Fruit fly (Drosophila melanogaster) whole organism, adult: ENCODE results near the gene CG42232.

Experiments
- CG11617 ChIP-seq: fragments of 200-800 bp; sonication (Bioruptor generic); optimal IDR thresholded peaks from 2 replicates; lab custom pipeline; 2017; ENCODE audit warnings: mild to moderate bottlenecking, missing biosample characterization, missing genetic modification reagents, missing genetic modification characterization
- CG12768 ChIP-seq: fragments of 200-800 bp; sonication (Bioruptor generic); optimal IDR thresholded peaks from 2 replicates; lab custom pipeline; 2017; ENCODE audit warnings: missing biosample characterization, missing genetic modification characterization, mild to moderate bottlenecking, moderate library complexity, missing genetic modification reagents
- CG14711 ChIP-seq: fragments of 200-800 bp; sonication (Bioruptor generic); optimal IDR thresholded peaks from 2 replicates; lab custom pipeline; 2018; ENCODE audit warnings: missing biosample characterization, mild to moderate bottlenecking, missing genetic modification characterization, moderate library complexity
- CG1620 ChIP-seq: fragments of 200-800 bp; sonication (Bioruptor generic); optimal IDR thresholded peaks from 2 replicates; lab custom pipeline; 2016; ENCODE audit warnings: missing biosample characterization, missing genetic modification characterization
- CG33017 ChIP-seq: fragments of 200-800 bp; sonication (Bioruptor generic); optimal IDR thresholded peaks from 2 replicates; lab custom pipeline; 2018; ENCODE audit warnings: missing biosample characterization, mild to moderate bottlenecking, missing genetic modification characterization, moderate library complexity
- CG5204 ChIP-seq: fragments of 200-800 bp; sonication (Bioruptor generic); optimal IDR thresholded peaks from 2 replicates; lab custom pipeline; 2016; ENCODE audit warnings: missing biosample characterization, missing genetic modification characterization
- CG7045 ChIP-seq: fragments of 200-800 bp; sonication (Bioruptor generic); optimal IDR thresholded peaks from 2 replicates; lab custom pipeline; 2017; ENCODE audit warnings: missing biosample characterization, mild to moderate bottlenecking, missing genetic modification characterization
- CG7101 ChIP-seq: fragments of 200-800 bp; sonication (Bioruptor generic); optimal IDR thresholded peaks from 2 replicates; lab custom pipeline; 2018; ENCODE audit warnings: missing biosample characterization, mild to moderate bottlenecking, missing genetic modification characterization, moderate library complexity
- Clk ChIP-seq: fragments of 200-800 bp; sonication (Bioruptor generic); optimal IDR thresholded peaks from 2 replicates; lab custom pipeline; 2017; ENCODE audit warnings: missing biosample characterization, missing genetic modification characterization
- Crg-1 ChIP-seq: fragments of 200-800 bp; sonication (Bioruptor generic); optimal IDR thresholded peaks from 2 replicates; lab custom pipeline; 2016; ENCODE audit warnings: missing biosample characterization, missing genetic modification characterization
- Hr96 ChIP-seq: fragments of 200-800 bp; sonication (Bioruptor generic); optimal IDR thresholded peaks from 2 replicates; lab custom pipeline; 2016; ENCODE audit warnings: missing biosample characterization, missing genetic modification characterization
- Mnt ChIP-seq: fragments of 200-800 bp; sonication (Bioruptor generic); optimal IDR thresholded peaks from 2 replicates; lab custom pipeline; 2016; ENCODE audit warnings: missing biosample characterization, mild to moderate bottlenecking, missing genetic modification characterization
- bab1 ChIP-seq: fragments of 200-800 bp; sonication (Bioruptor generic); optimal IDR thresholded peaks from 3 replicates; lab custom pipeline; 2019; ENCODE audit warnings: missing biosample characterization, mild to moderate bottlenecking, missing genetic modification characterization, moderate library complexity
- cic ChIP-seq: fragments of 200-800 bp; sonication (Bioruptor generic); optimal IDR thresholded peaks from 2 replicates; lab custom pipeline; 2017; ENCODE audit warnings: missing biosample characterization, mild to moderate bottlenecking, missing genetic modification characterization, moderate library complexity
- cnc ChIP-seq, 2 experiments: fragments of >200 bp; optimal IDR thresholded peaks; 2 replicates each; lab custom pipeline; 2017
- kay ChIP-seq: fragments of 200-800 bp; sonication (Bioruptor generic); peaks from one replicate; lab custom pipeline; 2016; ENCODE audit warnings: missing biosample characterization, missing genetic modification characterization, borderline replicate concordance
- ovo ChIP-seq: fragments of 200-800 bp; sonication (Bioruptor generic); optimal IDR thresholded peaks from 2 replicates; lab custom pipeline; 2016; ENCODE audit warnings: missing biosample characterization, missing genetic modification characterization
- pad ChIP-seq: fragments of 200-800 bp; sonication (Bioruptor generic); optimal IDR thresholded peaks from 3 replicates; lab custom pipeline; 2017; ENCODE audit warnings: missing biosample characterization, missing genetic modification characterization, mild to moderate bottlenecking, moderate library complexity, missing genetic modification reagents
- tj ChIP-seq: fragments of 200-800 bp; sonication (Bioruptor generic); optimal IDR thresholded peaks from 3 replicates; lab custom pipeline; 2017; ENCODE audit warnings: missing biosample characterization, mild to moderate bottlenecking, missing genetic modification characterization, moderate library complexity
- toe ChIP-seq: fragments of 200-800 bp; sonication (Bioruptor generic); optimal IDR thresholded peaks from 2 replicates; lab custom pipeline; 2016; ENCODE audit warnings: missing biosample characterization, missing genetic modification characterization

The CG42232 gene

DNA sequence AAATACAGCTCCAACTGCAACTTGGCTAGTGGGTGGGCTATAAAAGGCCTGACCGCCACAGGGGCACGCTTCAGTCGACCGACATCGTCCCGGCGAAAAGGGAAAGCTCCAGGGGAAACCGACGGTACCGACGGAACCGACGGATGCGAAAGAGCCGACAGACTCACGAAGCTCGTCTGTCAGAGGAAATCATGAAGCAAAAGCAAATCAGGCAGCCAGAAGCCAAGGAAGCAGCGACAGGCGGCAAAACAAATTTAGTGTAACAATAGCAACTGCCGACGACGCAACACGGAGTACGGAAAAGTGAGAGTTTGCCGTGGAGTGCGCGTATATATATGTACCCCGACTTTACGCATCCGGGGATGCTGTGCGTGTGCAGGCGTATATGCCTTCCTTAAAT is 7.6 kb upstream of the CG42232 start, which contains the start of gene Gyc89Db:
TSS of gene Gyc89Db (plus strand) at position 78 of the 400 bp plus-strand sequence.
- no peak for TF ChIP-seq toe
- TF ChIP-seq CG11617 (GFP tag; lab: Kevin White, UChicago): no peak
- no peak for TF ChIP-seq CG1620 (GFP tag; lab: Kevin White, UChicago)
- TF ChIP-seq CG7101 (tag; lab: Kevin White, UChicago): no peak
- no peak for TF ChIP-seq kay (GFP tag; lab: Kevin White, UChicago)
- TF ChIP-seq tj (GFP tag; lab: Kevin White, UChicago): no peak
- TF ChIP-seq CG5204 (GFP tag; lab: Kevin White, UChicago): no peak
- no peak for TF ChIP-seq CG12768 (GFP tag; lab: Kevin White, UChicago)
- no peak for TF ChIP-seq Hr96 (GFP tag; lab: Kevin White, UChicago)
- TF ChIP-seq bab1 (GFP tag; lab: Kevin White, UChicago): no peak
- TF ChIP-seq Clk (GFP tag; lab: Kevin White, UChicago): no peak
- TF ChIP-seq CG7045 (GFP tag; lab: Kevin White, UChicago): no peak
- no peak for TF ChIP-seq cic (GFP tag; lab: Kevin White, UChicago)
- TF ChIP-seq pad (GFP tag; lab: Kevin White, UChicago): no peak
- TF ChIP-seq cnc (optimal IDR thresholded peaks at IDR 0.05; lab: Kevin White, UChicago): no peak

DNA sequence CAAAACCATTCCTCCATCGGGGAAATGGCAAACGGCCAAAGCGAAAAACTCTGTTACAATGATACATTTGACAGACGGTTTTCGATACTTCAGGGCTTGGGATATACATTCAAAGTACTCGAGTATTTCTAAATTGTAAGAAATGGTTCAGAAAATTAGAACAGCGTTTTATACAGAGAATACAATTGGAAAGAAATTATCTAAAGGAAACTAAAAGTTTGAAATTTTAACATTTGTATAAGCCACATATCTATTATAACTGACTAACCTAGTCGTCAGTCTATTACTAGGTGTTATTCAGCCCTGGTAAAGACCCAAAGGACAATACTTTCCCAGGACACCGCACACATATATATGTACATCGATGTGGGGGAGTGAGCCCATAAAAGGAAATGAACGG is 7.0 kb upstream of the CG42232 start:
- TF ChIP-seq CG14711 (tag; lab: Kevin White, UChicago): no peak
- TF ChIP-seq CG7101 (tag; lab: Kevin White, UChicago): no peak
- TF ChIP-seq tj (GFP tag; lab: Kevin White, UChicago): no peak
- no peak for TF ChIP-seq Clk (GFP tag; lab: Kevin White, UChicago)
- no peak for TF ChIP-seq CG1620 (GFP tag; lab: Kevin White, UChicago)
- TF ChIP-seq ovo (GFP tag; lab: Kevin White, UChicago): no peak
- no peak for TF ChIP-seq CG33017 (tag; lab: Kevin White, UChicago)
- TF ChIP-seq kay (GFP tag; lab: Kevin White, UChicago): no peak
- no peak for TF ChIP-seq cic (GFP tag; lab: Kevin White, UChicago)
- TF ChIP-seq CG11617 (GFP tag; lab: Kevin White, UChicago): no peak
- TF ChIP-seq CG7045 (GFP tag; lab: Kevin White, UChicago): no peak
- TF ChIP-seq cnc (optimal IDR thresholded peaks at IDR 0.05; lab: Kevin White, UChicago): no peak
- no peak for TF ChIP-seq Crg-1 (GFP tag; lab: Kevin White, UChicago)
- TF ChIP-seq CG5204 (GFP tag; lab: Kevin White, UChicago): no peak
- no peak for TF ChIP-seq toe
- no peak for TF ChIP-seq CG12768 (GFP tag; lab: Kevin White, UChicago)
- TF ChIP-seq bab1 (GFP tag; lab: Kevin White, UChicago): no peak
- TF ChIP-seq Mnt (GFP tag; lab: Kevin White, UChicago): no peak

DNA sequence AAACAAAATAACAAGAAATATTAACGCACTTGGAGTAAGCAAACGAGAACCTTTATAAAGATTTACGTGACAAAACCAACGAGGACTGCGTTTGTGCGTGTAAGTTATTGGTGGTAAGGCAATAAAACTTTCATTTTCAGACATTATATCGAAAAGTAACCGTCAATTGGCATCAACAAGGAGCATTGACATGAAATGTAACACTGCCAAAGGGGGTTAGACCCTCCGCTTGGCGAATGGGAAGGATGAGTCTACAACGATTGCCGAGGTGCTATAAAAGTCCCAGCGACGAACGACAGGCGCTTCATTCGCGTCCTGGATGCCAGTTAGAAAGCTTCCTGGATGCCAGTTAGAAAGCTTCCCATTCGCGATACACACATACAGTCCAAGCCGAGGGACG is 2.8 kb upstream of the CG42232 start, which contains the start of gene Gyc89Da:
TSS of gene Gyc89Da (plus strand) at position 301 of the 400 bp plus-strand sequence.
- TF ChIP-seq tj (GFP tag; lab: Kevin White, UChicago): no peak
- TF ChIP-seq CG11617 (GFP tag; lab: Kevin White, UChicago): no peak
- TF ChIP-seq CG7101 (tag; lab: Kevin White, UChicago): no peak
- TF ChIP-seq Hr96 (GFP tag; lab: Kevin White, UChicago): no peak
- no peak for TF ChIP-seq bab1 (GFP tag; lab: Kevin White, UChicago)
- no peak for TF ChIP-seq toe
- TF ChIP-seq Mnt (GFP tag; lab: Kevin White, UChicago): no peak
- TF ChIP-seq Crg-1 (GFP tag; lab: Kevin White, UChicago): no peak

DNA sequence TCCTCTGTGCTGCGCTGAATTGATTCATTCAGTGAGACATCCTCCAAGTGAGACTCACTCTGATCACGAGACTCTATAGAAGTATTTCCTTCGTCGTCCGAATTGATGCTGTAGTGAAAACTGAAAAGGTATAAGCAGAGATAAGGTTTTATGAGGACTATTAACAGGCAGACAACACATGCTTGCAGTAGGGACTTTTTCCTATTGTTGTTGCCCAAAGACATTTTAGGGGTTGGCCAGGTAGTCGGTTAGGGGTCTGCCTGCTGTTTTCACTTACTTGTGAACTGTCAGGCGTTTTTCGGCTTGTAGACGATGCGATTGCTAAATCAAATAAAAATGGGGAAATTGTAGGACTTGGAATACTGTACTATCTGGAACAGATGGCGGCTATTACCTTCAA is 907 bp downstream of the CG42232 start:
- no peak for TF ChIP-seq CG7045 (GFP tag; lab: Kevin White, UChicago)
- no peak for TF ChIP-seq CG1620 (GFP tag; lab: Kevin White, UChicago)
- TF ChIP-seq CG14711 (tag; lab: Kevin White, UChicago): no peak

DNA sequence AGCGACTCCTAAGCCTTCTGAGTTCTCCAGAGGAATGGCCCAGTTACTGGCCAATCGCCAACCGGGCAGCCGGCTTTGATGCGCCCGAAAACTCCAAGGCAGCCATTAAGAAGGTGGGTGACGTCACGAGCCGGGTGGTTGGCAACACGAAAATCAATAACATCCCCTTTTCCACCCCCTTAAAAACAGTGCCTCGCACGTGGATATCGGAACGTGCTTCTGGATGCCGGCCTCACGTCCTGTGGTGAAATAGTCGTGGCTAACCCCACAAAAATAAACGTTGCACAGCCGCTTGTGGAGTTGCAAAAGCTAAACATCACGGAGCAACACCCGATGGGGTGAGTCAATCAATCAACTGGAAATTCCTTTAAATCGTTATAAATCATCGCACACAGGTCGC is 12.9 kb downstream of the CG42232 start:
- no peak for TF ChIP-seq CG7101 (tag; lab: Kevin White, UChicago)

DNA sequence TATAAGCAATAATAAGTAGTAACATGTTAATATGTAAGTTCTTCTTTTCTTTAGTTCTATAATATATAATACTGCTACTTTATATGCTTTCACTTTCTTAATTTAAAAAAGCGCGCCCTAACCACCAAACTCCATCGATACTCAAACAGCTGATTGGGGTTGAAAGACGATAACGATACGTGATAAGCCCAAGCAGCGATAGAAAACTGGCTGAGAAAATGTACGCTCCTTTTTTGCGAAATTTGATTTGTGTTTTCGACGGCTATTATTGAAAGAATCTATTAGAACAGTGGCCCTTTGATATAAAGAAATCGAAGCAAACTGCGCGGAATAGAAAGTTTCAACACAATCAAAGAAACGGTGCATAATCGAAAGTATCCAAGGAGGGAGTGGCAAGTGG is 13.6 kb downstream of the CG42232 start, which contains the start of gene CG14883:
TSS of gene CG14883 (plus strand) at position 178 of the 400 bp plus-strand sequence.
- no peak for TF ChIP-seq CG5204 (GFP tag; lab: Kevin White, UChicago)
- peak; percentile 42 for TF ChIP-seq kay (GFP tag; lab: Kevin White, UChicago)

DNA sequence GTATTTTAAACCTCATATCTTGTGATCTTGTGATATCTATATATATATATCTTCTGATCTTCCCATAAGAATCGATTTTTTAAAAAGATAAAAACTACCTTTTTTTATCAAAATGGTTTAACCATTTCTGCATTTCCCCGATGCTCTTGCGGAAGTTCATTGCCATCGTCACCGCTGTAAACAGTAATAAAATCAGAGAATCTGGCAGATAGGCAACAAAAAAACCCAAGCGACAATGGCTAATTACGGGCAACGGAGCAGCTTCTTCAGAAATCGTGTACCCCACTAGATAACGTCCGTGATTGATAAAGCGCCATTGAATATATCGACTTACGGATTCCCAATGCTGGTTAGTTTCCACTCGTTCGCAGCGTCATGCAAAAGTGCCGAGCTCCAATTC is 15.3 kb downstream of the CG42232 start, which contains the start of gene CG10405:
TSS of gene CG10405 (plus strand) at position 301 of the 400 bp plus-strand sequence.
- no peak for TF ChIP-seq pad (GFP tag; lab: Kevin White, UChicago)
- no peak for TF ChIP-seq CG14711 (tag; lab: Kevin White, UChicago)
- no peak for TF ChIP-seq toe
